Worm (Caenorhabditis elegans): Measurements from ENCODE around the gene cyp-33B1.

The cyp-33B1 gene

ce11 chrV:9088758-9089157, 47.6 kb downstream of the cyp-33B1 start (continued):
- TF ChIP-seq nhr-90 (tag; optimal IDR thresholded peaks at IDR 0.05) (no peak), sea-2 (GFP tag; IDR thresholded peaks at IDR 0.05) (no peak), ets-4 (GFP tag; optimal IDR thresholded peaks at IDR 0.05) (no peak), lir-1 (GFP tag; conservative IDR thresholded peaks at IDR 0.05) (no peak), ekl-4 (GFP tag; IDR thresholded peaks at IDR 0.05) (no peak), rec-8 (tag; optimal IDR thresholded peaks at IDR 0.05) (no peak), F37B4.10 (GFP tag; IDR thresholded peaks at IDR 0.05) (no peak), repo-1 (tag; optimal IDR thresholded peaks at IDR 0.05) (peak; percentile 10), lsl-1 (GFP tag; optimal IDR thresholded peaks at IDR 0.05) (no peak)

ce11 chrV:9090824-9091798, 50.0 kb downstream of the cyp-33B1 start:
- TF ChIP-seq madf-6 (GFP tag; IDR thresholded peaks at IDR 0.05) (peak; percentile 60), hlh-12 (tag; optimal IDR thresholded peaks at IDR 0.05) (peak; percentile 30), hmg-1.2 (GFP tag; IDR thresholded peaks at IDR 0.05) (peak; percentile 53), ekl-4 (GFP tag; IDR thresholded peaks at IDR 0.05) (peak; percentile 61; the same call in 1 of the 2 replicates), bed-1 (GFP tag; IDR thresholded peaks at IDR 0.05) (0 out of 2 replicates have a peak, but pooled peaks have one; percentile 62), lin-26 (GFP tag; IDR thresholded peaks at IDR 0.05) (peak; percentile 43; the same call in 1 of the 2 replicates), attf-6 (GFP tag; IDR thresholded peaks at IDR 0.05) (peak; percentile 77), snpc-4 (GFP tag; optimal IDR thresholded peaks at IDR 0.05) (peak; percentile 58), snpc-4 (tag; optimal IDR thresholded peaks at IDR 0.05) (peak in 3 of 4 experiments; percentile 53 to 79 (median 66)), ceh-100 (GFP tag; IDR thresholded peaks at IDR 0.05) (peak; percentile 16; the same call in 1 of the 2 replicates), zfh-2 (GFP tag; conservative IDR thresholded peaks at IDR 0.05) (0 out of 2 replicates have a peak, but pooled peaks have one; percentile 36), F49E8.2 (tag; optimal IDR thresholded peaks at IDR 0.05; ENCODE audit: insufficient read depth) (peak; percentile 2), tbp1 (GFP tag; optimal IDR thresholded peaks at IDR 0.05) (peak; percentile 49), rcor-1 (GFP tag; IDR thresholded peaks at IDR 0.05) (peak; percentile 54), Y56A3A.18 (GFP tag; IDR thresholded peaks at IDR 0.05) (peak; percentile 43; the same call in 1 of the 2 replicates), D2030.7 (GFP tag; IDR thresholded peaks at IDR 0.05) (peak; percentile 48; the same call in 1 of the 2 replicates), hmg-20 (GFP tag; IDR thresholded peaks at IDR 0.05) (peak; percentile 11; the same call in 1 of the 2 replicates), aptf-3 (GFP tag; IDR thresholded peaks at IDR 0.05) (peak; percentile 81; the same call in 1 of the 2 replicates), dox-1 (GFP tag; IDR thresholded peaks at IDR 0.05) (peak; percentile 55), hsf-1 (GFP tag; IDR thresholded peaks at IDR 0.05) (peak; percentile 58), mcd-1 (GFP tag; IDR thresholded peaks at IDR 0.05) (peak; percentile 39; the same call in 1 of the 2 replicates), snpc-1.1 (tag; optimal IDR thresholded peaks at IDR 0.05; ENCODE audit: insufficient read depth) (peak; percentile 79)

- TF ChIP-seq nhr-27 (tag; optimal IDR thresholded peaks at IDR 0.05) (no peak), F49E8.2 (tag; optimal IDR thresholded peaks at IDR 0.05; ENCODE audit: insufficient read depth) (no peak), ceh-27 (GFP tag; optimal IDR thresholded peaks at IDR 0.05) (peak; percentile 9), T26A5.8 (tag; optimal IDR thresholded peaks at IDR 0.05) (no peak)
Observed at ce11 chrV:9092209-9092608, 51.1 kb downstream of the cyp-33B1 start, which contains the start of gene T27E4.1. TSS of gene T27E4.1 (plus strand) at chrV:9092345.

Data from whole organism, young adult.